Worm (Caenorhabditis elegans) whole organism, young adult: ENCODE results near the gene T13G4.4.

Experiments
- F10E7.11 ChIP-seq: sonication (generic microtip); optimal IDR thresholded peaks from 2 replicates; lab custom pipeline; 2017; ENCODE audit warnings: mild to moderate bottlenecking, missing genetic modification characterization, moderate library complexity, missing compliant biosample characterization
- F49E8.2 ChIP-seq: sonication (generic microtip); optimal IDR thresholded peaks from 3 replicates; lab custom pipeline; 2017; ENCODE audit warnings: missing genetic modification characterization, mild to moderate bottlenecking, missing compliant biosample characterization, antibody characterized with exemption, moderate library complexity; ENCODE audit not compliant: insufficient read depth
- ama-1 ChIP-seq, 3 experiments: fragments of 150-350 bp in 1 of 3; sonication (generic microtip) in 2 of 3; optimal IDR thresholded peaks; 2 replicates each; lab custom pipeline; 2014 to 2018; ENCODE audit warnings: missing biosample characterization in 2 of 3, missing genetic modification characterization in 2 of 3, missing genetic modification reagents in 2 of 3
- attf-5 ChIP-seq: fragments of 200-800 bp; sonication (Bioruptor generic); optimal IDR thresholded peaks from 2 replicates; lab custom pipeline; 2018; ENCODE audit warnings: mild to moderate bottlenecking, missing genetic modification characterization, missing compliant biosample characterization
- ets-4 ChIP-seq: fragments of 200-800 bp; sonication (Bioruptor generic); optimal IDR thresholded peaks from 2 replicates; lab custom pipeline; 2018; ENCODE audit warnings: mild to moderate bottlenecking, missing genetic modification characterization, missing compliant biosample characterization
- madf-6 ChIP-seq: fragments of 200-800 bp; sonication (Bioruptor generic); IDR thresholded peaks from 2 replicates; pipeline ENCODE4 v1.3.6; 2022; ENCODE audit warnings: missing genetic modification reagents, missing genetic modification characterization, missing compliant biosample characterization
- nhr-179 ChIP-seq: sonication (generic microtip); optimal IDR thresholded peaks from 2 replicates; lab custom pipeline; 2016; ENCODE audit warnings: mild to moderate bottlenecking, missing genetic modification characterization, missing compliant biosample characterization
- nhr-90 ChIP-seq: sonication (generic microtip); optimal IDR thresholded peaks from 2 replicates; lab custom pipeline; 2016; ENCODE audit warnings: missing genotype, mild to moderate bottlenecking, missing genetic modification characterization, missing compliant biosample characterization
- rcor-1 ChIP-seq: fragments of 200-800 bp; sonication (Bioruptor generic); IDR thresholded peaks from 2 replicates; pipeline ENCODE4 v1.3.6; 2022; ENCODE audit warnings: missing genetic modification reagents, missing genetic modification characterization, missing compliant biosample characterization
- unc-62 ChIP-seq: fragments of 150-350 bp; optimal IDR thresholded peaks from 2 replicates; lab custom pipeline; 2014; ENCODE audit warnings: missing biosample characterization, missing genetic modification reagents, missing genetic modification characterization
- xnd-1 ChIP-seq: sonication (generic microtip); optimal IDR thresholded peaks from 2 replicates; lab custom pipeline; 2016; ENCODE audit warnings: missing genotype, missing genetic modification reagents, missing genetic modification characterization, missing compliant biosample characterization

- TF ChIP-seq nhr-179 (tag; lab: Kevin White, UChicago) (no peak), F10E7.11 (tag; lab: Kevin White, UChicago) (no peak), rcor-1 (GFP tag; lab: Robert Waterston, UW) (no peak), F49E8.2 (tag; lab: Kevin White, UChicago) (no peak), madf-6 (GFP tag; lab: Robert Waterston, UW) (no peak), nhr-90 (tag; lab: Kevin White, UChicago) (no peak), ama-1 (optimal IDR thresholded peaks at IDR 0.05; lab: Kevin White, UChicago) (no peak), ama-1 (GFP tag; optimal IDR thresholded peaks at IDR 0.05; lab: Kevin White, UChicago) (no peak), unc-62 (GFP tag; lab: Kevin White, UChicago) (no peak), attf-5 (no peak), ets-4 (no peak), xnd-1 (tag; lab: Kevin White, UChicago) (no peak)
Observed at ce11 chrX:1207915-1208314, 16.4 kb upstream of the T13G4.4 start.
